Worm (Caenorhabditis elegans): ENCODE data around the gene fipr-27.

ce11 chrIV:16627676-16628075, 3.0 kb upstream of the fipr-27 start, which contains the start of gene fipr-28:
- TF ChIP-seq ceh-82 (tag; optimal IDR thresholded peaks at IDR 0.05) (no peak), unc-62 (GFP tag; optimal IDR thresholded peaks at IDR 0.05) (no peak), nhr-77 (tag; optimal IDR thresholded peaks at IDR 0.05) (no peak), nhr-23 (tag; optimal IDR thresholded peaks at IDR 0.05) (no peak), aly-2 (tag; optimal IDR thresholded peaks at IDR 0.05) (no peak), ama-1 (optimal IDR thresholded peaks at IDR 0.05) (no peak), snpc-4 (tag; optimal IDR thresholded peaks at IDR 0.05) (no peak), nhr-11 (tag; optimal IDR thresholded peaks at IDR 0.05) (no peak), elt-2 (tag; optimal IDR thresholded peaks at IDR 0.05) (no peak), pha-4 (tag; optimal IDR thresholded peaks at IDR 0.05) (no peak), ztf-4 (tag; optimal IDR thresholded peaks at IDR 0.05) (no peak)
